Worm (Caenorhabditis elegans) whole organism, mixed stage, embryonic: ENCODE measurements around the gene Y54G2A.19.

ENCODE experiments used
- lin-13 ChIP-seq: fragments of 150-350 bp; optimal IDR thresholded peaks from 2 replicates; lab custom pipeline; 2014; ENCODE audit warnings: missing biosample characterization, missing genetic modification characterization
- nhr-76 ChIP-seq: sonication (generic microtip); optimal IDR thresholded peaks from 2 replicates; lab custom pipeline; 2017; ENCODE audit warnings: missing biosample characterization, missing genetic modification characterization
- pha-4 ChIP-seq: fragments of 150-350 bp; optimal IDR thresholded peaks from 2 replicates; lab custom pipeline; 2018; ENCODE audit warnings: missing biosample characterization, missing genetic modification reagents, missing genetic modification characterization
- zip-8 ChIP-seq: fragments of 150-350 bp; optimal IDR thresholded peaks from 2 replicates; lab custom pipeline; 2014; ENCODE audit warnings: missing biosample characterization, missing genetic modification characterization

ce11 chrIV:2916043-2916442 lies 21.5 kb upstream of the Y54G2A.19 start:
- TF ChIP-seq zip-8 (tag; lab: Kevin White, UChicago): no peak
- no peak for TF ChIP-seq nhr-76 (tag; lab: Kevin White, UChicago)
- no peak for TF ChIP-seq lin-13
- no peak for TF ChIP-seq pha-4
